Fruit fly (Drosophila melanogaster) whole organism, embryonic: Measurements from ENCODE around the gene Polr1B.

Source experiments
- Ada2b ChIP-seq: fragments of 200-800 bp; sonication (Bioruptor generic); IDR thresholded peaks from 2 replicates; pipeline ENCODE4 v1.3.6; 2022; ENCODE audit warnings: missing biosample characterization, missing genetic modification characterization
- CG2199 ChIP-seq: fragments of 200-800 bp; sonication (Bioruptor generic); IDR thresholded peaks from 3 replicates; pipeline ENCODE4 v1.3.6; 2022; ENCODE audit warnings: missing biosample characterization, missing genetic modification characterization
- CG34224 ChIP-seq: fragments of 200-800 bp; sonication (Bioruptor generic); IDR thresholded peaks from 3 replicates; pipeline ENCODE4 v1.3.6; 2022; ENCODE audit warnings: missing biosample characterization, missing genetic modification characterization; ENCODE audit not compliant: partially characterized antibody
- fd96Cb ChIP-seq: fragments of 200-800 bp; sonication (Bioruptor generic); optimal IDR thresholded peaks from 2 replicates; lab custom pipeline; 2018; ENCODE audit warnings: missing biosample characterization, mild to moderate bottlenecking, missing genetic modification characterization, moderate library complexity
- rib ChIP-seq: fragments of 200-800 bp; sonication (Bioruptor generic); IDR thresholded peaks from 2 replicates; pipeline ENCODE4 v1.3.6; 2022; ENCODE audit warnings: missing biosample characterization, missing genetic modification characterization
- stc ChIP-seq: fragments of 200-800 bp; sonication (Bioruptor generic); IDR thresholded peaks from 2 replicates; pipeline ENCODE4 v1.3.6; 2022; ENCODE audit warnings: missing biosample characterization, missing genetic modification characterization

DNA sequence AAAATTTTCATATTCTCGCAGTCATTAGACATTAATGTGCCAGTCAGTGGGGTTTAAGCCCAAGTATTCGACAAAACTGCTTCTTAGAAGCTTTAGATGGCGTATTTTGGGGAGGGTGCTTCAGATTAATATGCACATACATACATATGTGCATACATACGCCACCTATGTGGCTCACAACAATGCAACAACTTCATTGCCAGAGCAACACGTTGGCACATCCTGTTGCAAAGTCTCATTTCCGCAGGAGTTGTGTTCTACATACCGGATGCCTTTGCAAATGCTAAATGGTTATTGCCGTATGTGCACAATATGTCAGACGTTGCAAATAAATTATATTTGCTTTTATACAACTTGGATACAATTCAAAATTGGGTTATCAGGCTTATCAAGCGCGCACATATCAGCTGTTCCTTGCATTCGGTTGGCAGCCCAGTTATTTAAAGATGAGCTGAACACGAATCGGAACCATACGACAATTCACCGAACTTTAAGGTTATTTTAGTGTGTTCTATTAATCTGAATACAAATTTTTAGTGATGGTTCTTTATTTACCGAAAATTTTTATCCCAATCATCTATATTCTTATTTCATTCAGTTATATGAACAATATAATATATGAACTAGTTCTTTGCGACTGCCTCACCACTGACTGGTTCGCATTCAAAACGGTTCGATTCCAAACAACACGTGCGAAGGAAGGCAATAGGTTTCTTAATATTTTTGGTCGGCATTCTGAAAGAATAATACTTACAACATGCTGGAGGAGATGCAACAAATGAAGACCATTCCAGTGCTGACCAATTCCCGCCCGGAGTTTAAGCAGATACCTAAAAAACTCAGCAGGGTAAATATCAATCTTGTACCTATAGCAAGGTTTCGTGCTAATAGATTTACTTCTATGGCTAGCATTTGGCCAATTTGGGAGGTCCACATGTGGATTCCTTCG lies at the start of gene Polr1B:
- TF ChIP-seq fd96Cb (tag; lab: Kevin White, UChicago) = no peak
- TF ChIP-seq CG2199 = no peak
- no peak for TF ChIP-seq rib
- TF ChIP-seq Ada2b (GFP tag; lab: Robert Waterston, UW) = no peak
- TF ChIP-seq CG34224 (GFP tag; lab: Robert Waterston, UW) = peak; percentile 59; the same call in 1 of the 3 replicates
- no peak for TF ChIP-seq stc
